Fruit fly (Drosophila melanogaster) whole organism, embryonic: ENCODE measurements around the gene CG13032.

Experiments used
- Atf-2 ChIP-seq: fragments of 200-800 bp; sonication (Bioruptor generic); optimal IDR thresholded peaks from 2 replicates; lab custom pipeline; 2016; ENCODE audit warnings: missing biosample characterization, missing genetic modification characterization
- CG10431 ChIP-seq: fragments of 200-800 bp; sonication (Bioruptor generic); optimal IDR thresholded peaks from 3 replicates; lab custom pipeline; 2018; ENCODE audit warnings: missing biosample characterization, mild to moderate bottlenecking, missing genetic modification characterization
- CG11247 ChIP-seq: fragments of 200-800 bp; sonication (Bioruptor generic); IDR thresholded peaks from 2 replicates; pipeline ENCODE4 v1.3.6; 2022; ENCODE audit warnings: missing biosample characterization, missing genetic modification characterization
- CG12219 ChIP-seq: fragments of 200-800 bp; sonication (Bioruptor generic); optimal IDR thresholded peaks from 3 replicates; lab custom pipeline; 2018; ENCODE audit warnings: missing biosample characterization, mild to moderate bottlenecking, missing genetic modification characterization
- CG12299 ChIP-seq: fragments of 200-800 bp; sonication (Bioruptor generic); optimal IDR thresholded peaks from 2 replicates; lab custom pipeline; 2018; ENCODE audit warnings: missing biosample characterization, mild to moderate bottlenecking, missing genetic modification characterization
- CG13775 ChIP-seq: fragments of 200-800 bp; sonication (Bioruptor generic); optimal IDR thresholded peaks from 3 replicates; lab custom pipeline; 2017; ENCODE audit warnings: missing biosample characterization, mild to moderate bottlenecking, missing genetic modification characterization
- CG1529 ChIP-seq: fragments of 200-800 bp; sonication (Bioruptor generic); optimal IDR thresholded peaks from 3 replicates; lab custom pipeline; 2018; ENCODE audit warnings: missing biosample characterization, missing genetic modification characterization
- CG15601 ChIP-seq: fragments of 200-800 bp; sonication (Bioruptor generic); optimal IDR thresholded peaks from 3 replicates; lab custom pipeline; 2019; ENCODE audit warnings: missing biosample characterization, mild to moderate bottlenecking, missing genetic modification characterization, moderate library complexity
- CG17361 ChIP-seq: fragments of 200-800 bp; sonication (Bioruptor generic); IDR thresholded peaks from 3 replicates; pipeline ENCODE4 v1.3.6; 2022; ENCODE audit warnings: missing biosample characterization, missing genetic modification characterization
- CG17802 ChIP-seq: fragments of 200-800 bp; sonication (Bioruptor generic); optimal IDR thresholded peaks from 2 replicates; lab custom pipeline; 2018; ENCODE audit warnings: missing biosample characterization, mild to moderate bottlenecking, missing genetic modification characterization, moderate library complexity
- CG18011 ChIP-seq: fragments of 200-800 bp; sonication (Bioruptor generic); optimal IDR thresholded peaks from 2 replicates; lab custom pipeline; 2017; ENCODE audit warnings: missing biosample characterization, missing genetic modification characterization, mild to moderate bottlenecking, moderate library complexity, missing genotype
- CG18619 ChIP-seq: fragments of 200-800 bp; sonication (Bioruptor generic); optimal IDR thresholded peaks from 3 replicates; lab custom pipeline; 2017; ENCODE audit warnings: missing biosample characterization, mild to moderate bottlenecking, missing genetic modification characterization
- CG2116 ChIP-seq: fragments of 200-800 bp; sonication (Bioruptor generic); optimal IDR thresholded peaks from 3 replicates; lab custom pipeline; 2018; ENCODE audit warnings: missing biosample characterization, mild to moderate bottlenecking, missing genetic modification characterization
- CG30403 ChIP-seq: fragments of 200-800 bp; sonication (Bioruptor generic); optimal IDR thresholded peaks from 3 replicates; lab custom pipeline; 2016; ENCODE audit warnings: missing biosample characterization, missing genetic modification characterization
- CG33557 ChIP-seq: fragments of 200-800 bp; sonication (Bioruptor generic); optimal IDR thresholded peaks from 2 replicates; lab custom pipeline; 2019; ENCODE audit warnings: missing biosample characterization, mild to moderate bottlenecking, missing genetic modification characterization, moderate library complexity
- CG34422 ChIP-seq: fragments of 200-800 bp; sonication (Bioruptor generic); IDR thresholded peaks from 3 replicates; pipeline ENCODE4 v1.3.6; 2022; ENCODE audit warnings: missing biosample characterization, missing genetic modification characterization
- CG3995 ChIP-seq: fragments of 200-800 bp; sonication (Bioruptor generic); optimal IDR thresholded peaks from 3 replicates; lab custom pipeline; 2016; ENCODE audit warnings: missing biosample characterization, missing genetic modification characterization
- CG4282 ChIP-seq: fragments of 200-800 bp; sonication (Bioruptor generic); optimal IDR thresholded peaks from 2 replicates; lab custom pipeline; 2016; ENCODE audit warnings: missing biosample characterization, missing genetic modification characterization
- CG4360 ChIP-seq: fragments of 200-800 bp; sonication (Bioruptor generic); IDR thresholded peaks from 2 replicates; pipeline ENCODE4 v1.3.6; 2022; ENCODE audit warnings: missing biosample characterization, missing genetic modification characterization
- CG4404 ChIP-seq: fragments of 200-800 bp; sonication (Bioruptor generic); IDR thresholded peaks from 2 replicates; pipeline ENCODE4 v1.3.6; 2022; ENCODE audit warnings: missing biosample characterization, missing genetic modification characterization
- CG4424 ChIP-seq: fragments of 200-800 bp; sonication (Bioruptor generic); optimal IDR thresholded peaks from 3 replicates; lab custom pipeline; 2016; ENCODE audit warnings: missing biosample characterization, missing genetic modification characterization
- CG6654 ChIP-seq: fragments of 200-800 bp; sonication (Bioruptor generic); optimal IDR thresholded peaks from 2 replicates; lab custom pipeline; 2017; ENCODE audit warnings: missing biosample characterization, mild to moderate bottlenecking, missing genetic modification characterization
- CG6854 ChIP-seq: fragments of 200-800 bp; sonication (Bioruptor generic); optimal IDR thresholded peaks from 3 replicates; lab custom pipeline; 2017; ENCODE audit warnings: missing biosample characterization, mild to moderate bottlenecking, missing genetic modification characterization
- CG7987 ChIP-seq: fragments of 200-800 bp; sonication (Bioruptor generic); optimal IDR thresholded peaks from 2 replicates; lab custom pipeline; 2018; ENCODE audit warnings: missing biosample characterization, mild to moderate bottlenecking, missing genetic modification characterization, moderate library complexity
- CG8359 ChIP-seq: fragments of 200-800 bp; sonication (Bioruptor generic); optimal IDR thresholded peaks from 2 replicates; lab custom pipeline; 2017; ENCODE audit warnings: missing biosample characterization, mild to moderate bottlenecking, missing genetic modification characterization, borderline replicate concordance
- CG9609 ChIP-seq: fragments of 200-800 bp; sonication (Bioruptor generic); optimal IDR thresholded peaks from 3 replicates; lab custom pipeline; 2016; ENCODE audit warnings: missing biosample characterization, missing genetic modification characterization
- Dek ChIP-seq: fragments of 200-800 bp; sonication (Bioruptor generic); optimal IDR thresholded peaks from 3 replicates; lab custom pipeline; 2019; ENCODE audit warnings: missing biosample characterization, mild to moderate bottlenecking, missing genetic modification characterization, moderate library complexity
- Dip3 ChIP-seq: fragments of 200-800 bp; sonication (Bioruptor generic); optimal IDR thresholded peaks from 3 replicates; lab custom pipeline; 2016; ENCODE audit warnings: missing biosample characterization, missing genetic modification characterization
- Ets65A ChIP-seq: fragments of 200-800 bp; sonication (Bioruptor generic); peaks from one replicate; lab custom pipeline; 2016; ENCODE audit warnings: missing biosample characterization, missing genetic modification characterization
- Fer2 ChIP-seq: fragments of 200-800 bp; sonication (Bioruptor generic); optimal IDR thresholded peaks from 2 replicates; lab custom pipeline; 2018; ENCODE audit warnings: missing biosample characterization, mild to moderate bottlenecking, missing genetic modification characterization, moderate library complexity
- Fer3 ChIP-seq: fragments of 200-800 bp; sonication (Bioruptor generic); optimal IDR thresholded peaks from 2 replicates; lab custom pipeline; 2018; ENCODE audit warnings: missing biosample characterization, mild to moderate bottlenecking, missing genetic modification characterization, moderate library complexity
- Gug ChIP-seq: fragments of 200-800 bp; sonication (Bioruptor generic); IDR thresholded peaks from 4 replicates; pipeline ENCODE4 v1.3.6; 2022; ENCODE audit warnings: missing biosample characterization, missing genetic modification characterization
- HmgZ ChIP-seq: fragments of 200-800 bp; sonication (Bioruptor generic); optimal IDR thresholded peaks from 2 replicates; lab custom pipeline; 2018; ENCODE audit warnings: missing biosample characterization, mild to moderate bottlenecking, missing genetic modification characterization
- Max ChIP-seq: fragments of 200-800 bp; sonication (Bioruptor generic); optimal IDR thresholded peaks from 2 replicates; lab custom pipeline; 2016; ENCODE audit warnings: missing biosample characterization, mild to moderate bottlenecking, missing genetic modification characterization
- Nf-YB ChIP-seq: fragments of 200-800 bp; sonication (Bioruptor generic); optimal IDR thresholded peaks from 3 replicates; lab custom pipeline; 2019; ENCODE audit warnings: missing biosample characterization, mild to moderate bottlenecking, missing genetic modification characterization, moderate library complexity
- YL-1 ChIP-seq: fragments of 200-800 bp; sonication (Bioruptor generic); optimal IDR thresholded peaks from 3 replicates; lab custom pipeline; 2017; ENCODE audit warnings: missing biosample characterization, mild to moderate bottlenecking, missing genetic modification characterization
- al ChIP-seq: fragments of 200-800 bp; sonication (Bioruptor generic); IDR thresholded peaks from 2 replicates; pipeline ENCODE4 v1.3.6; 2022; ENCODE audit warnings: missing biosample characterization, missing genetic modification characterization
- ato ChIP-seq: fragments of 200-800 bp; sonication (Bioruptor generic); IDR thresholded peaks from 2 replicates; pipeline ENCODE4 v1.3.6; 2022; ENCODE audit warnings: missing biosample characterization, missing genetic modification characterization; ENCODE audit not compliant: partially characterized antibody
- az2 ChIP-seq: fragments of 200-800 bp; sonication (Bioruptor generic); optimal IDR thresholded peaks from 3 replicates; lab custom pipeline; 2016; ENCODE audit warnings: missing biosample characterization, missing genetic modification characterization
- chif ChIP-seq, 2 experiments: fragments of 200-800 bp; sonication (Bioruptor generic); optimal IDR thresholded peaks; 3 replicates each; lab custom pipeline; 2016; ENCODE audit warnings: missing biosample characterization in 2 of 2, missing genetic modification characterization in 2 of 2
- dm ChIP-seq: fragments of 200-800 bp; sonication (Bioruptor generic); optimal IDR thresholded peaks from 3 replicates; lab custom pipeline; 2016; ENCODE audit warnings: missing biosample characterization, missing genetic modification characterization
- dmrt99B ChIP-seq: fragments of 200-800 bp; sonication (Bioruptor generic); optimal IDR thresholded peaks from 2 replicates; lab custom pipeline; 2018; ENCODE audit warnings: missing biosample characterization, mild to moderate bottlenecking, missing genetic modification characterization, moderate library complexity
- fru ChIP-seq: fragments of >200 bp; optimal IDR thresholded peaks from 2 replicates; lab custom pipeline; 2017
- gcm2 ChIP-seq: fragments of 200-800 bp; sonication (Bioruptor generic); optimal IDR thresholded peaks from 2 replicates; lab custom pipeline; 2016; ENCODE audit warnings: missing biosample characterization, missing genetic modification characterization
- kni ChIP-seq: fragments of 200-800 bp; sonication (Bioruptor generic); optimal IDR thresholded peaks from 3 replicates; lab custom pipeline; 2017; ENCODE audit warnings: mild to moderate bottlenecking, missing biosample characterization, missing genetic modification reagents, missing genetic modification characterization
- lab ChIP-seq: fragments of 200-800 bp; sonication (Bioruptor generic); optimal IDR thresholded peaks from 3 replicates; lab custom pipeline; 2017; ENCODE audit warnings: missing biosample characterization, missing genetic modification characterization, mild to moderate bottlenecking, moderate library complexity, missing genetic modification reagents
- lilli ChIP-seq: fragments of 200-800 bp; sonication (Bioruptor generic); optimal IDR thresholded peaks from 3 replicates; lab custom pipeline; 2016; ENCODE audit warnings: missing biosample characterization, missing genetic modification characterization
- pho ChIP-seq: fragments of 200-800 bp; sonication (Bioruptor generic); optimal IDR thresholded peaks from 2 replicates; lab custom pipeline; 2016; ENCODE audit warnings: missing biosample characterization, missing genetic modification characterization
- twi ChIP-seq: fragments of 200-800 bp; optimal IDR thresholded peaks from 2 replicates; lab custom pipeline; 2019; ENCODE audit warnings: missing biosample characterization, mild to moderate bottlenecking, missing genetic modification characterization, moderate library complexity
- vfl ChIP-seq: fragments of 200-800 bp; sonication (Bioruptor generic); optimal IDR thresholded peaks from 2 replicates; lab custom pipeline; 2016; ENCODE audit warnings: missing biosample characterization, missing genetic modification characterization
- vnd ChIP-seq: fragments of 200-800 bp; sonication (Bioruptor generic); IDR thresholded peaks from 3 replicates; pipeline ENCODE4 v1.3.6; 2022; ENCODE audit warnings: missing biosample characterization, missing genetic modification characterization; ENCODE audit not compliant: partially characterized antibody

Gene CG13032

DNA sequence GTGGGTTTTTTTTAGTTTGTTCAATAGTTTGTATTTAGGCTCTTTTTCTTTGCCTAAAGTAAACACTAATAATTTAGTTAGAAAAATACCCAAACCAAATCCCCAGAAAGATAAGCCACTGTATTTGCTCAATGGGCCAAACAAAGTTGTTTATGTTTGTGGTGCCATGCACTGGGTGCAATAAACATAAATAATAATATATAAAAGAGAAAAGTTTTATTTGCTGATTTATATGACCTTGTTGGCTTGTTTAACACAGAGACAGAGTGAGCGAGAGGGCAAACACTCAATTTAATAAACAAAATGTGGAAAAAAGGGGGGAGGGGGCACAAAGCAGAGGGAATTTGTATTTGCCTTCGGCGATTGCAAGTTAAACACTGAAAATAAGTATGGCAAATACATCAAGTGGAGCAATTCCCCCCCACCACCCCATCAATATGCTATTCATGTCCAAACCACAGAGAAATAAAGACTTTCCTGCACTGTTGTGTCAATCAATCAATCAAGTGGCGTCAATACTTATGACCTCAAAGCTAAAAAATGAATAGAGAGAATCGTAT lies 33.2 kb upstream of the CG13032 start (continued):
- TF ChIP-seq vfl (GFP tag; lab: Kevin White, UChicago) (no peak), CG17361 (GFP tag; lab: Robert Waterston, UW) (peak; percentile 58; the same call in 1 of the 3 replicates), CG11247 (GFP tag; lab: Robert Waterston, UW) (no peak), CG6854 (GFP tag; lab: Kevin White, UChicago) (no peak), CG18011 (GFP tag; lab: Kevin White, UChicago) (no peak), CG33557 (GFP tag; lab: Kevin White, UChicago) (peak; percentile 51), chif (GFP tag; optimal IDR thresholded peaks at IDR 0.05; lab: Kevin White, UChicago) (no peak), CG2116 (peak; percentile 26), Dek (tag; lab: Kevin White, UChicago) (no peak), CG10431 (GFP tag; lab: Kevin White, UChicago) (no peak), CG4424 (GFP tag; lab: Kevin White, UChicago) (peak; percentile 0), CG12299 (tag; lab: Kevin White, UChicago) (no peak), CG34422 (GFP tag; lab: Robert Waterston, UW) (no peak), az2 (no peak), Gug (GFP tag; lab: Robert Waterston, UW) (no peak), Dip3 (GFP tag; lab: Kevin White, UChicago) (no peak), dm (GFP tag; lab: Kevin White, UChicago) (no peak), Fer3 (tag; lab: Kevin White, UChicago) (peak; percentile 7), CG4360 (GFP tag; lab: Robert Waterston, UW) (no peak), fru (lab: Kevin White, UChicago) (no peak), Ets65A (GFP tag; lab: Kevin White, UChicago) (no peak), lab (GFP tag; lab: Kevin White, UChicago) (peak; percentile 60), Fer2 (tag; lab: Kevin White, UChicago) (no peak), gcm2 (GFP tag; lab: Kevin White, UChicago) (no peak), kni (GFP tag; lab: Kevin White, UChicago) (no peak), CG4404 (GFP tag; lab: Robert Waterston, UW) (no peak), CG13775 (no peak), twi (tag; lab: Kevin White, UChicago) (no peak), YL-1 (no peak), CG6654 (GFP tag; lab: Kevin White, UChicago) (no peak), CG7987 (GFP tag; lab: Kevin White, UChicago) (no peak), CG8359 (GFP tag; lab: Kevin White, UChicago) (peak; percentile 53), CG18619 (GFP tag; lab: Kevin White, UChicago) (peak; percentile 15), CG30403 (GFP tag; lab: Kevin White, UChicago) (no peak), vnd (GFP tag; lab: Robert Waterston, UW) (no peak), Max (GFP tag; lab: Kevin White, UChicago) (peak; percentile 16), CG4282 (no peak), dmrt99B (tag; lab: Kevin White, UChicago) (peak; percentile 37), HmgZ (tag; lab: Kevin White, UChicago) (no peak), CG12219 (no peak), CG17802 (tag; lab: Kevin White, UChicago) (no peak), ato (GFP tag; lab: Robert Waterston, UW) (no peak), CG15601 (tag; lab: Kevin White, UChicago) (peak; percentile 67), al (GFP tag; lab: Robert Waterston, UW) (no peak), lilli (no peak), Atf-2 (GFP tag; lab: Kevin White, UChicago) (no peak), CG3995 (GFP tag; lab: Kevin White, UChicago) (no peak), CG1529 (GFP tag; lab: Kevin White, UChicago) (peak; percentile 46), Nf-YB (GFP tag; lab: Kevin White, UChicago) (peak; percentile 36), pho (no peak), CG9609 (GFP tag; lab: Kevin White, UChicago) (no peak)
